Fruit fly (Drosophila melanogaster): ENCODE results near the gene Wnk.

The Wnk gene

dm6 chr3L:21568848-21569372 is 14.2 kb upstream of the Wnk start, which contains the start of the genes CRIF and SMC5 (continued):
- TF ChIP-seq CG17612 (GFP tag; IDR thresholded peaks at IDR 0.05): no peak
- TF ChIP-seq CG31365 (tag; optimal IDR thresholded peaks at IDR 0.05): no peak
- TF ChIP-seq stwl (tag; optimal IDR thresholded peaks at IDR 0.05): no peak
- peak; percentile 84 for TF ChIP-seq gcm (GFP tag; optimal IDR thresholded peaks at IDR 0.05)
- no peak for TF ChIP-seq CG14667 (GFP tag; IDR thresholded peaks at IDR 0.05)
- peak; percentile 95 for TF ChIP-seq CG30020 (tag; optimal IDR thresholded peaks at IDR 0.05)
- TF ChIP-seq Deaf1 (tag; optimal IDR thresholded peaks at IDR 0.05): no peak
- no peak for TF ChIP-seq CG9437 (GFP tag; optimal IDR thresholded peaks at IDR 0.05)
- TF ChIP-seq CG7372 (GFP tag; IDR thresholded peaks at IDR 0.05): peak; percentile 15; the same call in 1 of the 2 replicates
- no peak for TF ChIP-seq cg (GFP tag; optimal IDR thresholded peaks at IDR 0.05)
- peak; percentile 94 for TF ChIP-seq wek (GFP tag; optimal IDR thresholded peaks at IDR 0.05)
- no peak for TF ChIP-seq NC2α (GFP tag; optimal IDR thresholded peaks at IDR 0.05)
- TF ChIP-seq toy (GFP tag; IDR thresholded peaks at IDR 0.05): no peak
- TF ChIP-seq CG42726 (GFP tag; IDR thresholded peaks at IDR 0.05; ENCODE audit: partially characterized antibody): no peak
- TF ChIP-seq Lpt (GFP tag; optimal IDR thresholded peaks at IDR 0.05): no peak
- TF ChIP-seq Ets97D (GFP tag; optimal IDR thresholded peaks at IDR 0.05): peak; percentile 52
- peak; percentile 22 for TF ChIP-seq caup (GFP tag; optimal IDR thresholded peaks at IDR 0.05; ENCODE audit: severe bottlenecking)
- no peak for TF ChIP-seq Drgx (GFP tag; IDR thresholded peaks at IDR 0.05)
- TF ChIP-seq Sin3A (optimal IDR thresholded peaks at IDR 0.05): peak; percentile 35
- peak; percentile 17 for TF ChIP-seq fu2 (GFP tag; optimal IDR thresholded peaks at IDR 0.05)
- TF ChIP-seq ash1 (GFP tag; optimal IDR thresholded peaks at IDR 0.05): no peak
- no peak for TF ChIP-seq Hr78 (GFP tag; optimal IDR thresholded peaks at IDR 0.05)
- TF ChIP-seq CG7786 (GFP tag; optimal IDR thresholded peaks at IDR 0.05): peak; percentile 52
- TF ChIP-seq HmgZ (tag; optimal IDR thresholded peaks at IDR 0.05): peak; percentile 42
- peak; percentile 62 for TF ChIP-seq shn (GFP tag; optimal IDR thresholded peaks at IDR 0.05)
- peak; percentile 69 for TF ChIP-seq dmrt11E (tag; optimal IDR thresholded peaks at IDR 0.05)
- TF ChIP-seq NfI (GFP tag; optimal IDR thresholded peaks at IDR 0.05): no peak
- peak; percentile 76 for TF ChIP-seq zfh2 (GFP tag; optimal IDR thresholded peaks at IDR 0.05)
- TF ChIP-seq CG31388 (GFP tag; optimal IDR thresholded peaks at IDR 0.05): no peak
- no peak for TF ChIP-seq cas (GFP tag; IDR thresholded peaks at IDR 0.05)
- no peak for TF ChIP-seq CG5180 (GFP tag; optimal IDR thresholded peaks at IDR 0.05)
- TF ChIP-seq gt (GFP tag; IDR thresholded peaks at IDR 0.05): no peak
- TF ChIP-seq BtbVII (GFP tag; optimal IDR thresholded peaks at IDR 0.05): no peak
- no peak; the same call in 1 of the 2 replicates for TF ChIP-seq CG32767 (GFP tag; IDR thresholded peaks at IDR 0.05)
- peak in 1 of 2 experiments; percentile 75 for TF ChIP-seq Pdp1 (GFP tag; optimal IDR thresholded peaks at IDR 0.05)
- no peak for TF ChIP-seq CG32532 (GFP tag; IDR thresholded peaks at IDR 0.05)
- no peak for TF ChIP-seq CG10959 (GFP tag; IDR thresholded peaks at IDR 0.05)
- peak; percentile 94 for TF ChIP-seq Sry-β (GFP tag; optimal IDR thresholded peaks at IDR 0.05)
- TF ChIP-seq CG10321 (GFP tag; IDR thresholded peaks at IDR 0.05): no peak
- TF ChIP-seq dati (GFP tag; IDR thresholded peaks at IDR 0.05): no peak
- peak; percentile 73 for TF ChIP-seq Ssrp (tag; optimal IDR thresholded peaks at IDR 0.05)
- peak; percentile 73 for TF ChIP-seq Bteb2 (GFP tag; optimal IDR thresholded peaks at IDR 0.05)
- no peak for TF ChIP-seq Asciz (GFP tag; optimal IDR thresholded peaks at IDR 0.05)
- peak; percentile 60 for TF ChIP-seq CG18619 (GFP tag; optimal IDR thresholded peaks at IDR 0.05)
- TF ChIP-seq Max (GFP tag; optimal IDR thresholded peaks at IDR 0.05): peak; percentile 62
- peak; percentile 65 for TF ChIP-seq Atf-2 (GFP tag; optimal IDR thresholded peaks at IDR 0.05)
- TF ChIP-seq Gug (GFP tag; IDR thresholded peaks at IDR 0.05): no peak
- peak; percentile 46 for TF ChIP-seq Fer3 (tag; optimal IDR thresholded peaks at IDR 0.05)
- no peak for TF ChIP-seq Doc3 (GFP tag; IDR thresholded peaks at IDR 0.05; ENCODE audit: partially characterized antibody)
- peak; percentile 70 for TF ChIP-seq CG9817 (tag; optimal IDR thresholded peaks at IDR 0.05)
- no peak for TF ChIP-seq schlank (tag; optimal IDR thresholded peaks at IDR 0.05)
